Fruit fly (Drosophila melanogaster) whole organism, pupa: ENCODE results near the gene mthl5.

Experiments used
- CG10348 ChIP-seq: fragments of 200-800 bp; sonication (Bioruptor generic); IDR thresholded peaks from 2 replicates; pipeline ENCODE4 v1.3.6; 2022; ENCODE audit warnings: missing biosample characterization, missing genetic modification characterization
- CG12605 ChIP-seq: fragments of 200-800 bp; sonication (Bioruptor generic); IDR thresholded peaks from 2 replicates; pipeline ENCODE4 v1.3.6; 2022; ENCODE audit warnings: missing biosample characterization, missing genetic modification characterization
- CG13204 ChIP-seq: fragments of 200-800 bp; sonication (Bioruptor generic); optimal IDR thresholded peaks from 2 replicates; lab custom pipeline; 2018; ENCODE audit warnings: missing biosample characterization, mild to moderate bottlenecking, missing genetic modification characterization, moderate library complexity
- CG14655 ChIP-seq: fragments of 200-800 bp; sonication (Bioruptor generic); optimal IDR thresholded peaks from 3 replicates; lab custom pipeline; 2017; ENCODE audit warnings: mild to moderate bottlenecking, missing biosample characterization, missing genetic modification reagents, missing genetic modification characterization
- CG15710 ChIP-seq: fragments of 200-800 bp; sonication (Bioruptor generic); optimal IDR thresholded peaks from 2 replicates; lab custom pipeline; 2018; ENCODE audit warnings: missing biosample characterization, mild to moderate bottlenecking, missing genetic modification characterization, moderate library complexity
- CG17806 ChIP-seq: fragments of 200-800 bp; sonication (Bioruptor generic); optimal IDR thresholded peaks from 2 replicates; lab custom pipeline; 2018; ENCODE audit warnings: missing biosample characterization, mild to moderate bottlenecking, missing genetic modification characterization, moderate library complexity
- CG32121 ChIP-seq: fragments of 200-800 bp; sonication (Bioruptor generic); IDR thresholded peaks from 2 replicates; pipeline ENCODE4 v1.3.6; 2022; ENCODE audit warnings: missing biosample characterization, missing genetic modification characterization
- CG34367 ChIP-seq: fragments of 200-800 bp; sonication (Bioruptor generic); optimal IDR thresholded peaks from 2 replicates; lab custom pipeline; 2018; ENCODE audit warnings: missing biosample characterization, mild to moderate bottlenecking, missing genetic modification characterization
- CG4496 ChIP-seq: fragments of 200-800 bp; sonication (Bioruptor generic); IDR thresholded peaks from 3 replicates; pipeline ENCODE4 v1.3.6; 2022; ENCODE audit warnings: missing biosample characterization, missing genetic modification characterization
- CG8159 ChIP-seq: fragments of 200-800 bp; sonication (Bioruptor generic); optimal IDR thresholded peaks from 3 replicates; lab custom pipeline; 2018; ENCODE audit warnings: missing biosample characterization, mild to moderate bottlenecking, missing genetic modification characterization, moderate library complexity
- CG8301 ChIP-seq: fragments of 200-800 bp; sonication (Bioruptor generic); optimal IDR thresholded peaks from 2 replicates; lab custom pipeline; 2018; ENCODE audit warnings: missing biosample characterization, mild to moderate bottlenecking, missing genetic modification characterization
- CG9948 ChIP-seq: fragments of 200-800 bp; sonication (Bioruptor generic); optimal IDR thresholded peaks from 2 replicates; lab custom pipeline; 2018; ENCODE audit warnings: missing biosample characterization, mild to moderate bottlenecking, missing genetic modification characterization, moderate library complexity
- D1 ChIP-seq: fragments of 200-800 bp; sonication (Bioruptor generic); optimal IDR thresholded peaks from 2 replicates; lab custom pipeline; 2018; ENCODE audit warnings: missing biosample characterization, mild to moderate bottlenecking, missing genetic modification characterization, moderate library complexity
- EcR ChIP-seq: fragments of 200-800 bp; sonication (Bioruptor generic); optimal IDR thresholded peaks from 3 replicates; lab custom pipeline; 2019; ENCODE audit warnings: missing biosample characterization, missing genetic modification characterization, mild to moderate bottlenecking, moderate library complexity, missing genetic modification reagents
- Ets98B ChIP-seq: fragments of 200-800 bp; sonication (Bioruptor generic); IDR thresholded peaks from 2 replicates; pipeline ENCODE4 v1.3.6; 2022; ENCODE audit warnings: missing biosample characterization, missing genetic modification characterization
- Pif1A ChIP-seq: fragments of 200-800 bp; sonication (Bioruptor generic); optimal IDR thresholded peaks from 3 replicates; lab custom pipeline; 2016; ENCODE audit warnings: missing biosample characterization, missing genetic modification characterization
- Pif1B ChIP-seq: fragments of 200-800 bp; sonication (Bioruptor generic); optimal IDR thresholded peaks from 3 replicates; lab custom pipeline; 2016; ENCODE audit warnings: missing biosample characterization, missing genetic modification characterization
- Snoo ChIP-seq: fragments of 200-800 bp; sonication (Bioruptor generic); optimal IDR thresholded peaks from 3 replicates; lab custom pipeline; 2017; ENCODE audit warnings: missing biosample characterization, mild to moderate bottlenecking, missing genetic modification characterization, inconsistent platforms
- fd96Ca ChIP-seq: fragments of 200-800 bp; sonication (Bioruptor generic); IDR thresholded peaks from 3 replicates; pipeline ENCODE4 v1.3.6; 2022; ENCODE audit warnings: missing biosample characterization, missing genetic modification characterization
- gl ChIP-seq: fragments of 200-800 bp; sonication (Bioruptor generic); optimal IDR thresholded peaks from 2 replicates; lab custom pipeline; 2018; ENCODE audit warnings: missing biosample characterization, mild to moderate bottlenecking, missing genetic modification characterization
- rn ChIP-seq: fragments of 200-800 bp; sonication (Bioruptor generic); IDR thresholded peaks from 2 replicates; pipeline ENCODE4 v1.3.6; 2022; ENCODE audit warnings: missing biosample characterization, missing genetic modification characterization

Gene mthl5

DNA sequence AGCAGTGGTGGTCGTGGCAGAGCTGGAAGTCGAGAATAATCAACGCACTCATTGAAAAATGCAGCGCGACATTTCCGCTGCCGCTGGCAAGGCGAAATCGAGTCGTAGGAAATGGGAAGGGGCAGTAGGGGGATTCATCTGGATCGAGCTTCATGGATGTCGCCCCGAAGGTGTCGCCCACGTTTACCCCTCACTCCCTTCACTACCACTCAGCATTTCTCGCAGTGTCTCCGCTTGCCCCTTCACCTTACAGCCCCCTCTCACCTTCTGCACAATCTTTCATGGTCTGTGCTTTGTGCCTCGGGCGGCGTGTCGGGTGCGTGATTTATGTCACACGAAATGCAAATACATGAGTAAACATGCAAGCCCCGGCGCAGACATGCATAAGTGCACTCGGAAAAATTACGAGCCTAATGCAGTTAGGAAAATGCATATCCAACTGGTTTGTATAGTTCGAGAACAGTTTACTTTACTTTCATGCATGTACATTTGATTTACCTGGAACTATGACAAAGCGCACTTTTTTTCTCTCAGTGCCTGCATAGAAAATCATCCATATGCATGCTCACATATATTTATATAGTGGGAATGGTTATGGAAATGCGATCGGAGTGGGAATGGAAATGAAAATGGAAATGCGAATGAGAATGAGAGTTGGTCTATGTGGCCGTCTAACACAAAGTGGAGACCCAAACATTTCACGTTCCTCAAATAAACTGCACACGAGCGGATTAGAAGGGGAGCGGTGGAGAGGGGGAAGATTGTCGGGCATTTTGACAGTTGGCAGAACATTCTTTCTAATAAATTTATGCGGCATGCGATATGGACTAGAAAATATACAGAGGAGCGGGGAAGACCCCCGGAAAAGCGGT is 37.4 kb downstream of the mthl5 start:
- TF ChIP-seq CG9948 (peak; percentile 83), Snoo (peak; percentile 40), Pif1B (GFP tag; lab: Kevin White, UChicago) (peak; percentile 88), CG8159 (peak; percentile 84), CG4496 (peak; percentile 94), gl (tag; lab: Kevin White, UChicago) (peak; percentile 64), CG12605 (GFP tag; lab: Robert Waterston, UW) (peak; percentile 91), Pif1A (GFP tag; lab: Kevin White, UChicago) (peak; percentile 92), CG14655 (GFP tag; lab: Kevin White, UChicago) (peak; percentile 92), CG13204 (GFP tag; lab: Kevin White, UChicago) (peak; percentile 47), rn (GFP tag; lab: Robert Waterston, UW) (peak; percentile 71), CG15710 (tag; lab: Kevin White, UChicago) (peak; percentile 80), Ets98B (GFP tag; lab: Robert Waterston, UW) (peak; percentile 94), CG32121 (GFP tag; lab: Robert Waterston, UW) (peak; percentile 92), CG17806 (peak; percentile 85), fd96Ca (GFP tag; lab: Robert Waterston, UW) (peak; percentile 96), CG34367 (tag; lab: Kevin White, UChicago) (peak; percentile 77), CG10348 (GFP tag; lab: Robert Waterston, UW) (peak; percentile 74), D1 (peak; percentile 28), EcR (GFP tag; lab: Kevin White, UChicago) (peak; percentile 1), CG8301 (tag; lab: Kevin White, UChicago) (peak; percentile 91)

DNA sequence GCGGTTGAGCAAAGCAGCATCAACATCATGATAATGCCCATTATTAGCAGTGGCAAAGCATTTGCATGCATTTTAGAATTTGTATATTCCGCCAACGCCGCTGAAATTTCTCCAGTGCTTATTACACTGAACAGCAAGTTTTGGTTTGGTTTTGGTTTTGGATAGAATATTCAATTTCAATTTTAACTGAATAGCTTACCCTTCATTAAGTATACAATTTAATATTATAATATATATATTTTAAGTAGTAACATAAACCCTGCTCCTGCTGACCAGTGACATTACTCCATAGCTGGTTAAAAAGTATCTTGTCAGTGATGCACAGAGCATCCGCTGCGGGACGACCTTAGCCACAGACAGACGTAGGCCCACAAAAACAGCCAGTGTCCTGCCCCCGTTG is 39.6 kb downstream of the mthl5 start:
- 0 out of 3 replicates have a peak, but pooled peaks have one; percentile 12 for TF ChIP-seq fd96Ca (GFP tag; lab: Robert Waterston, UW)
- no peak for TF ChIP-seq D1
- no peak for TF ChIP-seq gl (tag; lab: Kevin White, UChicago)
- no peak for TF ChIP-seq rn (GFP tag; lab: Robert Waterston, UW)
- no peak for TF ChIP-seq Snoo
- peak; percentile 46 for TF ChIP-seq CG8159
- peak; percentile 33 for TF ChIP-seq CG8301 (tag; lab: Kevin White, UChicago)
- peak; percentile 18 for TF ChIP-seq CG9948
- TF ChIP-seq CG12605 (GFP tag; lab: Robert Waterston, UW): peak; percentile 55; the same call in 1 of the 2 replicates
- TF ChIP-seq CG34367 (tag; lab: Kevin White, UChicago): no peak
- no peak for TF ChIP-seq Pif1B (GFP tag; lab: Kevin White, UChicago)
- no peak for TF ChIP-seq EcR (GFP tag; lab: Kevin White, UChicago)
- peak; percentile 46; the same call in 1 of the 3 replicates for TF ChIP-seq CG4496
- TF ChIP-seq CG14655 (GFP tag; lab: Kevin White, UChicago): peak; percentile 43
- peak; percentile 33 for TF ChIP-seq CG15710 (tag; lab: Kevin White, UChicago)
- peak; percentile 52 for TF ChIP-seq Ets98B (GFP tag; lab: Robert Waterston, UW)
- no peak for TF ChIP-seq CG13204 (GFP tag; lab: Kevin White, UChicago)
- TF ChIP-seq CG17806: peak; percentile 33
- no peak for TF ChIP-seq Pif1A (GFP tag; lab: Kevin White, UChicago)
- TF ChIP-seq, all 21 proteins: peak for 10
